Worm (Caenorhabditis elegans) whole organism, young adult: Measurements from ENCODE around the gene dpy-2.

Experiments used
- F37B4.10 ChIP-seq: fragments of 200-800 bp; sonication (Bioruptor generic); IDR thresholded peaks from 2 replicates; pipeline ENCODE4 v1.3.6; 2022; ENCODE audit warnings: missing genetic modification characterization, missing compliant biosample characterization
- T26A5.8 ChIP-seq: sonication (generic microtip); optimal IDR thresholded peaks from 2 replicates; lab custom pipeline; 2016; ENCODE audit warnings: missing genetic modification characterization, missing compliant biosample characterization
- efl-1 ChIP-seq: fragments of 150-350 bp; optimal IDR thresholded peaks from 2 replicates; lab custom pipeline; 2014; ENCODE audit warnings: missing biosample characterization, missing genetic modification reagents, missing genetic modification characterization
- egrh-3 ChIP-seq: fragments of 200-800 bp; sonication (Bioruptor generic); IDR thresholded peaks from 2 replicates; pipeline ENCODE4 v1.3.6; 2022; ENCODE audit warnings: missing genetic modification reagents, missing genetic modification characterization, missing compliant biosample characterization
- lin-26 ChIP-seq: fragments of 200-800 bp; sonication (Bioruptor generic); IDR thresholded peaks from 2 replicates; pipeline ENCODE4 v1.3.6; 2022; ENCODE audit warnings: missing genetic modification reagents, missing genetic modification characterization, missing compliant biosample characterization
- lsy-27 ChIP-seq: sonication (generic microtip); optimal IDR thresholded peaks from 2 replicates; lab custom pipeline; 2017; ENCODE audit warnings: missing genetic modification characterization, mild to moderate bottlenecking, missing compliant biosample characterization, antibody characterized with exemption, missing genotype, borderline replicate concordance; ENCODE audit not compliant: insufficient read depth
- nfyb-1 ChIP-seq: fragments of 200-800 bp; sonication (Bioruptor generic); IDR thresholded peaks from 2 replicates; pipeline ENCODE4 v1.3.6; 2022; ENCODE audit warnings: missing genetic modification reagents, missing genetic modification characterization, missing compliant biosample characterization
- nhr-27 ChIP-seq: fragments of 200-800 bp; sonication (Bioruptor generic); optimal IDR thresholded peaks from 2 replicates; lab custom pipeline; 2018; ENCODE audit warnings: mild to moderate bottlenecking, missing genetic modification characterization, moderate library complexity, missing compliant biosample characterization

ce11 chrII:6726814-6727213 is 12.7 kb downstream of the dpy-2 start:
- no peak for TF ChIP-seq lin-26 (GFP tag; lab: Robert Waterston, UW)
- TF ChIP-seq T26A5.8 (tag; lab: Kevin White, UChicago): no peak
- TF ChIP-seq egrh-3 (GFP tag; lab: Robert Waterston, UW): no peak
- TF ChIP-seq nhr-27 (tag; lab: Kevin White, UChicago): no peak
- no peak for TF ChIP-seq efl-1 (GFP tag; lab: Kevin White, UChicago)
- TF ChIP-seq nfyb-1 (GFP tag; lab: Robert Waterston, UW): no peak
- TF ChIP-seq lsy-27 (tag; lab: Kevin White, UChicago): no peak
- TF ChIP-seq F37B4.10: no peak
